Fruit fly (Drosophila melanogaster) whole organism, prepupa: Measurements from ENCODE around the gene CG33687.

Source experiments
- Blimp-1 ChIP-seq: fragments of 200-800 bp; sonication (Bioruptor generic); optimal IDR thresholded peaks from 3 replicates; lab custom pipeline; 2017; ENCODE audit warnings: missing biosample characterization, missing genetic modification characterization, mild to moderate bottlenecking, moderate library complexity, missing genetic modification reagents
- CG10669 ChIP-seq: fragments of 200-800 bp; sonication (Bioruptor generic); optimal IDR thresholded peaks from 3 replicates; lab custom pipeline; 2018; ENCODE audit warnings: missing biosample characterization, mild to moderate bottlenecking, missing genetic modification characterization, moderate library complexity
- CG15336 ChIP-seq: fragments of 200-800 bp; sonication (Bioruptor generic); IDR thresholded peaks from 2 replicates; pipeline ENCODE4 v1.3.6; 2022; ENCODE audit warnings: missing biosample characterization, missing genetic modification characterization
- CG1621 ChIP-seq: fragments of 200-800 bp; sonication (Bioruptor generic); optimal IDR thresholded peaks from 3 replicates; lab custom pipeline; 2018; ENCODE audit warnings: missing biosample characterization, mild to moderate bottlenecking, missing genetic modification characterization
- CG3032 ChIP-seq: fragments of 200-800 bp; optimal IDR thresholded peaks from 2 replicates; lab custom pipeline; 2019; ENCODE audit warnings: missing biosample characterization, mild to moderate bottlenecking, missing genetic modification characterization, moderate library complexity
- CG31627 ChIP-seq: fragments of 200-800 bp; sonication (Bioruptor generic); optimal IDR thresholded peaks from 3 replicates; lab custom pipeline; 2016; ENCODE audit warnings: missing biosample characterization, missing genetic modification characterization
- CG32006 ChIP-seq: fragments of 200-800 bp; sonication (Bioruptor generic); optimal IDR thresholded peaks from 3 replicates; lab custom pipeline; 2017; ENCODE audit warnings: missing biosample characterization, mild to moderate bottlenecking, missing genetic modification characterization
- CG3919 ChIP-seq: fragments of 200-800 bp; sonication (Bioruptor generic); optimal IDR thresholded peaks from 3 replicates; lab custom pipeline; 2016; ENCODE audit warnings: missing biosample characterization, missing genetic modification characterization
- CG6163 ChIP-seq: fragments of 200-800 bp; sonication (Bioruptor generic); IDR thresholded peaks from 3 replicates; pipeline ENCODE4 v1.3.6; 2022; ENCODE audit warnings: missing biosample characterization, missing genetic modification characterization
- CG6276 ChIP-seq: fragments of 200-800 bp; sonication (Bioruptor generic); optimal IDR thresholded peaks from 2 replicates; lab custom pipeline; 2017; ENCODE audit warnings: missing biosample characterization, mild to moderate bottlenecking, missing genetic modification characterization
- CG6808 ChIP-seq: fragments of 200-800 bp; sonication (Bioruptor generic); optimal IDR thresholded peaks from 3 replicates; lab custom pipeline; 2017; ENCODE audit warnings: missing biosample characterization, missing genetic modification characterization, mild to moderate bottlenecking, moderate library complexity, missing genetic modification reagents
- CG6854 ChIP-seq: fragments of 200-800 bp; sonication (Bioruptor generic); optimal IDR thresholded peaks from 2 replicates; lab custom pipeline; 2017; ENCODE audit warnings: missing biosample characterization, mild to moderate bottlenecking, missing genetic modification characterization
- CG7368 ChIP-seq: fragments of 200-800 bp; sonication (Bioruptor generic); optimal IDR thresholded peaks from 3 replicates; lab custom pipeline; 2016; ENCODE audit warnings: missing biosample characterization, missing genetic modification characterization
- CG8119 ChIP-seq: fragments of 200-800 bp; sonication (Bioruptor generic); IDR thresholded peaks from 3 replicates; pipeline ENCODE4 v1.3.6; 2022; ENCODE audit warnings: missing biosample characterization, missing genetic modification characterization
- CG8319 ChIP-seq: fragments of 200-800 bp; sonication (Bioruptor generic); optimal IDR thresholded peaks from 3 replicates; lab custom pipeline; 2016; ENCODE audit warnings: missing biosample characterization, missing genetic modification characterization
- CG8632 ChIP-seq: fragments of 200-800 bp; sonication (Bioruptor generic); optimal IDR thresholded peaks from 3 replicates; lab custom pipeline; 2016; ENCODE audit warnings: missing biosample characterization, missing genetic modification characterization
- CG9139 ChIP-seq: fragments of 200-800 bp; sonication (Bioruptor generic); optimal IDR thresholded peaks from 3 replicates; lab custom pipeline; 2017; ENCODE audit warnings: missing biosample characterization, mild to moderate bottlenecking, missing genetic modification characterization
- Eip78C ChIP-seq: fragments of 200-800 bp; sonication (Bioruptor generic); peaks from one replicate; lab custom pipeline; 2016; ENCODE audit warnings: missing biosample characterization, missing genetic modification characterization
- Eip93F ChIP-seq: fragments of 200-800 bp; sonication (Bioruptor generic); optimal IDR thresholded peaks from 2 replicates; lab custom pipeline; 2016; ENCODE audit warnings: missing biosample characterization, mild to moderate bottlenecking, missing genetic modification characterization
- Ets21C ChIP-seq: fragments of 200-800 bp; sonication (Bioruptor generic); optimal IDR thresholded peaks from 3 replicates; lab custom pipeline; 2016; ENCODE audit warnings: missing biosample characterization, missing genetic modification characterization
- Ets96B ChIP-seq: fragments of 200-800 bp; optimal IDR thresholded peaks from 2 replicates; lab custom pipeline; 2019; ENCODE audit warnings: missing biosample characterization, mild to moderate bottlenecking, missing genetic modification characterization, moderate library complexity
- Gug ChIP-seq: fragments of 200-800 bp; sonication (Bioruptor generic); IDR thresholded peaks from 2 replicates; pipeline ENCODE4 v1.3.6; 2022; ENCODE audit warnings: missing biosample characterization, missing genetic modification characterization
- Hr39 ChIP-seq: fragments of 200-800 bp; sonication (Bioruptor generic); optimal IDR thresholded peaks from 2 replicates; lab custom pipeline; 2016; ENCODE audit warnings: missing biosample characterization, missing genetic modification characterization
- Met ChIP-seq: fragments of 200-800 bp; sonication (Bioruptor generic); optimal IDR thresholded peaks from 3 replicates; lab custom pipeline; 2016; ENCODE audit warnings: missing biosample characterization, missing genetic modification characterization
- Smox ChIP-seq: fragments of 200-800 bp; sonication (Bioruptor generic); optimal IDR thresholded peaks from 3 replicates; lab custom pipeline; 2016; ENCODE audit warnings: missing biosample characterization, missing genetic modification characterization
- Sox102F ChIP-seq: fragments of 200-800 bp; sonication (Bioruptor generic); optimal IDR thresholded peaks from 2 replicates; lab custom pipeline; 2016; ENCODE audit warnings: missing biosample characterization, mild to moderate bottlenecking, missing genetic modification characterization
- Sox14 ChIP-seq: fragments of 200-800 bp; sonication (Bioruptor generic); optimal IDR thresholded peaks from 3 replicates; lab custom pipeline; 2016; ENCODE audit warnings: missing biosample characterization, missing genetic modification characterization
- Sox15 ChIP-seq: fragments of 200-800 bp; sonication (Bioruptor generic); optimal IDR thresholded peaks from 3 replicates; lab custom pipeline; 2016; ENCODE audit warnings: missing biosample characterization, missing genetic modification characterization
- achi ChIP-seq: fragments of 200-800 bp; sonication (Bioruptor generic); optimal IDR thresholded peaks from 3 replicates; lab custom pipeline; 2016; ENCODE audit warnings: missing biosample characterization, missing genetic modification characterization
- cyc ChIP-seq: fragments of 200-800 bp; sonication (Bioruptor generic); optimal IDR thresholded peaks from 3 replicates; lab custom pipeline; 2016; ENCODE audit warnings: missing biosample characterization, missing genetic modification characterization
- dac ChIP-seq: fragments of 200-800 bp; sonication (Bioruptor generic); optimal IDR thresholded peaks from 2 replicates; lab custom pipeline; 2017; ENCODE audit warnings: missing biosample characterization, mild to moderate bottlenecking, missing genetic modification characterization
- dsx ChIP-seq: fragments of 200-800 bp; optimal IDR thresholded peaks from 3 replicates; lab custom pipeline; 2019; ENCODE audit warnings: missing biosample characterization, mild to moderate bottlenecking, missing genetic modification characterization, moderate library complexity; ENCODE audit not compliant: poor library complexity, severe bottlenecking
- eg ChIP-seq: fragments of 200-800 bp; sonication (Bioruptor generic); IDR thresholded peaks from 3 replicates; pipeline ENCODE4 v1.3.6; 2022; ENCODE audit warnings: missing biosample characterization, missing genetic modification characterization
- esn ChIP-seq: fragments of 200-800 bp; sonication (Bioruptor generic); optimal IDR thresholded peaks from 2 replicates; lab custom pipeline; 2016; ENCODE audit warnings: missing biosample characterization, mild to moderate bottlenecking, missing genetic modification characterization, moderate library complexity
- fd59A ChIP-seq: fragments of 200-800 bp; sonication (Bioruptor generic); optimal IDR thresholded peaks from 2 replicates; lab custom pipeline; 2017; ENCODE audit warnings: missing biosample characterization, mild to moderate bottlenecking, missing genetic modification characterization, missing genetic modification reagents
- fd85E ChIP-seq: fragments of 200-800 bp; sonication (Bioruptor generic); optimal IDR thresholded peaks from 3 replicates; lab custom pipeline; 2016; ENCODE audit warnings: missing biosample characterization, missing genetic modification characterization
- fkh ChIP-seq: fragments of 200-800 bp; sonication (Bioruptor generic); optimal IDR thresholded peaks from 3 replicates; lab custom pipeline; 2017; ENCODE audit warnings: missing biosample characterization, mild to moderate bottlenecking, missing genetic modification characterization, moderate library complexity
- lz ChIP-seq: fragments of 200-800 bp; sonication (Bioruptor generic); optimal IDR thresholded peaks from 3 replicates; lab custom pipeline; 2016; ENCODE audit warnings: missing biosample characterization, missing genetic modification characterization
- net ChIP-seq: fragments of 200-800 bp; sonication (Bioruptor generic); optimal IDR thresholded peaks from 3 replicates; lab custom pipeline; 2016; ENCODE audit warnings: missing biosample characterization, missing genetic modification characterization
- pdm3 ChIP-seq: fragments of 200-800 bp; sonication (Bioruptor generic); optimal IDR thresholded peaks from 3 replicates; lab custom pipeline; 2016; ENCODE audit warnings: missing biosample characterization, missing genetic modification characterization
- salr ChIP-seq, 2 experiments: fragments of 200-800 bp; sonication (Bioruptor generic); optimal IDR thresholded peaks; 3 replicates each; lab custom pipeline; 2016 to 2018; ENCODE audit warnings: missing biosample characterization in 2 of 2, missing genetic modification characterization in 2 of 2, mild to moderate bottlenecking in 1 of 2
- svp ChIP-seq: fragments of 200-800 bp; sonication (Bioruptor generic); peaks from one replicate; lab custom pipeline; 2016; ENCODE audit warnings: missing biosample characterization, missing genetic modification characterization
- vri ChIP-seq: fragments of 200-800 bp; sonication (Bioruptor generic); optimal IDR thresholded peaks from 3 replicates; lab custom pipeline; 2016; ENCODE audit warnings: missing biosample characterization, mild to moderate bottlenecking, missing genetic modification characterization

The CG33687 gene

DNA sequence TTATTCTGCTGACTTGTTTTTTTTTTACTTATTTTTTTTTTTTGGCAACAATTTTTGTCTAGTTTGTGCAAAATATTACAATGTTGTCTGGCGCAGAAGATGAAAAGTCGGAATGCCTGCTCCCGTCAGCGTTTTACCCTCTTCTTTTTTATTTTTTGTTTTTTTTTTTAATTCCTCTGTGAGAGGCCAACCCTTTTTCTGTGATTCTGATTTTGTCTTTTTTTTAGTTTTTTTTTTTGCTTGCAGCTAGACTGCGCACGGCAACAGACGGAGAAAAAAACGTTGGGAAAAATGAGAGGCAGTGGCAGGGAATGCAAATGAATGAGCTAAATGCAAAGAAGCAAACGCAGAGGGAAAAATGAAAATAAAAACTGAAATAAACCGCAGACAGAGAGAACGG, 44.6 kb upstream of the CG33687 start (continued):
- TF ChIP-seq dsx (GFP tag; lab: Kevin White, UChicago): peak; percentile 34
- no peak for TF ChIP-seq Sox14
- peak; percentile 53 for TF ChIP-seq CG6808 (GFP tag; lab: Kevin White, UChicago)
- TF ChIP-seq cyc: no peak
- TF ChIP-seq achi: no peak
- TF ChIP-seq dac (GFP tag; lab: Kevin White, UChicago): no peak
- no peak for TF ChIP-seq CG1621 (tag; lab: Kevin White, UChicago)
- TF ChIP-seq svp (GFP tag; lab: Kevin White, UChicago): peak; percentile 45
- no peak for TF ChIP-seq Ets21C
- TF ChIP-seq lz (GFP tag; lab: Kevin White, UChicago): no peak
- no peak for TF ChIP-seq salr (GFP tag; optimal IDR thresholded peaks at IDR 0.05; lab: Kevin White, UChicago)
- TF ChIP-seq CG6163 (GFP tag; lab: Robert Waterston, UW): peak; percentile 79; the same call in 2 of the 3 replicates
- TF ChIP-seq CG10669: no peak
- peak; percentile 44; the same call in 1 of the 2 replicates for TF ChIP-seq CG15336 (GFP tag; lab: Robert Waterston, UW)
- peak; percentile 59 for TF ChIP-seq CG6276 (GFP tag; lab: Kevin White, UChicago)
- no peak for TF ChIP-seq CG6854 (GFP tag; lab: Kevin White, UChicago)
- peak; percentile 70; the same call in 2 of the 3 replicates for TF ChIP-seq eg
- TF ChIP-seq Gug: peak; percentile 41
- TF ChIP-seq CG8119 (GFP tag; lab: Robert Waterston, UW): peak; percentile 59
- TF ChIP-seq CG32006 (GFP tag; lab: Kevin White, UChicago): no peak
- TF ChIP-seq CG31627 (GFP tag; lab: Kevin White, UChicago): no peak
- TF ChIP-seq fd85E (GFP tag; lab: Kevin White, UChicago): no peak
- no peak for TF ChIP-seq fkh (GFP tag; lab: Kevin White, UChicago)
- no peak for TF ChIP-seq pdm3 (GFP tag; lab: Kevin White, UChicago)
- TF ChIP-seq Smox: no peak
- TF ChIP-seq fd59A (GFP tag; lab: Kevin White, UChicago): no peak
- TF ChIP-seq vri (GFP tag; lab: Kevin White, UChicago): no peak
- TF ChIP-seq CG7368 (GFP tag; lab: Kevin White, UChicago): no peak
- TF ChIP-seq net (GFP tag; lab: Kevin White, UChicago): no peak
- TF ChIP-seq CG8319 (GFP tag; lab: Kevin White, UChicago): no peak
- TF ChIP-seq Ets96B (tag; lab: Kevin White, UChicago): no peak
- peak; percentile 29 for TF ChIP-seq CG3919
- no peak for TF ChIP-seq Sox15 (GFP tag; lab: Kevin White, UChicago)
- TF ChIP-seq Hr39: no peak
- TF ChIP-seq Sox102F: no peak
- TF ChIP-seq esn (GFP tag; lab: Kevin White, UChicago): no peak
- no peak for TF ChIP-seq CG8632
- TF ChIP-seq CG9139 (GFP tag; lab: Kevin White, UChicago): peak; percentile 30
- no peak for TF ChIP-seq Blimp-1
- no peak for TF ChIP-seq CG3032
- TF ChIP-seq, all 60 proteins: peak for 17

DNA sequence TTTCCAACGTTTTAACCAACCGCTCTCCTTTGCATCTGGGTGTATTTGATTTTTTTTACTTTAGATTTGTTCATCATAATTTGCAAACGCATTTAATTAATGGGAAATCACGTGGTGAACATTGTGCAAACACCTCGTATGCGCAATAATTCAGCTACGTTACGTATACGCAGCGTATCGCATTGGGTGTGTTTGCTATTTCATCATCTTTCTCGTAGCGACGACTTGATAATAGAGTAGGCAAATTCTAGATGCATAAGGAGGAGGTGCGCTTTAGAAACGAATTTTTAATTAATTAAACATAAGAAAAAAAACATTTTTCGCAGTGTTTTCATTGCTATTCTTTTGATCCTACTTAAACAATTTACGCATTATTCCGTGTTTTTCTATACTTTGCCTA, 44.0 kb upstream of the CG33687 start:
- no peak for TF ChIP-seq Eip93F
- no peak for TF ChIP-seq CG7368 (GFP tag; lab: Kevin White, UChicago)
- peak; percentile 47 for TF ChIP-seq vri (GFP tag; lab: Kevin White, UChicago)
- TF ChIP-seq Eip78C: peak; percentile 62
- TF ChIP-seq Met (GFP tag; lab: Kevin White, UChicago): peak; percentile 18
- no peak for TF ChIP-seq dsx (GFP tag; lab: Kevin White, UChicago)
- no peak for TF ChIP-seq Blimp-1
- TF ChIP-seq CG8632: no peak
